Worm (Caenorhabditis elegans) whole organism, young adult: ENCODE results near the gene C53B4.3.
A peak's percentile ranks its signal among the peaks of the same experiment; 100 is the strongest.

ENCODE experiments used
- D2030.7 ChIP-seq: fragments of 200-800 bp; sonication (Bioruptor generic); IDR thresholded peaks from 2 replicates; pipeline ENCODE4 v1.3.6; 2022; ENCODE audit warnings: missing genetic modification reagents, missing genetic modification characterization, missing compliant biosample characterization
- F10E7.11 ChIP-seq: sonication (generic microtip); optimal IDR thresholded peaks from 2 replicates; lab custom pipeline; 2017; ENCODE audit warnings: mild to moderate bottlenecking, missing genetic modification characterization, moderate library complexity, missing compliant biosample characterization
- F22D6.2 ChIP-seq: sonication (generic microtip); optimal IDR thresholded peaks from 2 replicates; lab custom pipeline; 2016; ENCODE audit warnings: mild to moderate bottlenecking, missing genetic modification characterization, missing compliant biosample characterization
- F23B12.7 ChIP-seq: sonication (generic microtip); optimal IDR thresholded peaks from 2 replicates; lab custom pipeline; 2017; ENCODE audit warnings: missing genetic modification characterization, mild to moderate bottlenecking, missing compliant biosample characterization, antibody characterized with exemption, moderate library complexity; ENCODE audit not compliant: insufficient read depth
- F33H1.4 ChIP-seq: fragments of 200-800 bp; sonication (Bioruptor generic); IDR thresholded peaks from 2 replicates; pipeline ENCODE4 v1.3.6; 2022; ENCODE audit warnings: missing genetic modification reagents, missing genetic modification characterization, missing compliant biosample characterization
- F49E8.2 ChIP-seq: sonication (generic microtip); optimal IDR thresholded peaks from 3 replicates; lab custom pipeline; 2017; ENCODE audit warnings: missing genetic modification characterization, mild to moderate bottlenecking, missing compliant biosample characterization, antibody characterized with exemption, moderate library complexity; ENCODE audit not compliant: insufficient read depth
- Y53F4B.3 ChIP-seq: fragments of 200-800 bp; sonication (Bioruptor generic); IDR thresholded peaks from 2 replicates; pipeline ENCODE4 v1.3.6; 2022; ENCODE audit warnings: missing genetic modification reagents, missing genetic modification characterization, missing compliant biosample characterization
- ZK185.1 ChIP-seq: sonication (generic microtip); optimal IDR thresholded peaks from 2 replicates; lab custom pipeline; 2016; ENCODE audit warnings: mild to moderate bottlenecking, missing genetic modification characterization, missing compliant biosample characterization; ENCODE audit not compliant: poor library complexity, severe bottlenecking
- attf-3 ChIP-seq: fragments of 200-800 bp; sonication (Bioruptor generic); conservative IDR thresholded peaks from 2 replicates; pipeline ENCODE4 v1.3.6; 2022; ENCODE audit warnings: missing genetic modification reagents, missing genetic modification characterization, missing compliant biosample characterization
- ceh-27 ChIP-seq: fragments of 200-800 bp; sonication (Bioruptor generic); optimal IDR thresholded peaks from 2 replicates; lab custom pipeline; 2018; ENCODE audit warnings: mild to moderate bottlenecking, missing genetic modification characterization, moderate library complexity, missing compliant biosample characterization
- ceh-79 ChIP-seq: sonication (generic microtip); optimal IDR thresholded peaks from 2 replicates; lab custom pipeline; 2017; ENCODE audit warnings: mild to moderate bottlenecking, missing genetic modification characterization, missing compliant biosample characterization
- dox-1 ChIP-seq: fragments of 200-800 bp; sonication (Bioruptor generic); IDR thresholded peaks from 2 replicates; pipeline ENCODE4 v1.3.6; 2022; ENCODE audit warnings: missing genetic modification reagents, missing genetic modification characterization, missing compliant biosample characterization
- dpff-1 ChIP-seq: sonication (generic microtip); optimal IDR thresholded peaks from 2 replicates; lab custom pipeline; 2017; ENCODE audit warnings: mild to moderate bottlenecking, missing genetic modification characterization, missing compliant biosample characterization
- efl-1 ChIP-seq: fragments of 150-350 bp; optimal IDR thresholded peaks from 2 replicates; lab custom pipeline; 2014; ENCODE audit warnings: missing biosample characterization, missing genetic modification reagents, missing genetic modification characterization
- ekl-4 ChIP-seq: fragments of 200-800 bp; sonication (Bioruptor generic); IDR thresholded peaks from 2 replicates; pipeline ENCODE4 v1.3.6; 2022; ENCODE audit warnings: missing genetic modification reagents, missing genetic modification characterization, missing compliant biosample characterization
- ets-4 ChIP-seq: fragments of 200-800 bp; sonication (Bioruptor generic); optimal IDR thresholded peaks from 2 replicates; lab custom pipeline; 2018; ENCODE audit warnings: mild to moderate bottlenecking, missing genetic modification characterization, missing compliant biosample characterization
- fkh-3 ChIP-seq: sonication (generic microtip); optimal IDR thresholded peaks from 2 replicates; lab custom pipeline; 2016; ENCODE audit warnings: mild to moderate bottlenecking, missing genetic modification characterization, missing compliant biosample characterization
- hlh-12 ChIP-seq: sonication (generic microtip); optimal IDR thresholded peaks from 2 replicates; lab custom pipeline; 2016; ENCODE audit warnings: missing genetic modification characterization, missing compliant biosample characterization
- lag-1 ChIP-seq: fragments of 200-800 bp; sonication (Bioruptor generic); IDR thresholded peaks from 2 replicates; pipeline ENCODE4 v1.3.6; 2022; ENCODE audit warnings: missing genetic modification reagents, missing genetic modification characterization, missing compliant biosample characterization
- lin-26 ChIP-seq: fragments of 200-800 bp; sonication (Bioruptor generic); IDR thresholded peaks from 2 replicates; pipeline ENCODE4 v1.3.6; 2022; ENCODE audit warnings: missing genetic modification reagents, missing genetic modification characterization, missing compliant biosample characterization
- lin-54 ChIP-seq: fragments of 200-800 bp; sonication (Bioruptor generic); optimal IDR thresholded peaks from 2 replicates; lab custom pipeline; 2018; ENCODE audit warnings: mild to moderate bottlenecking, missing genetic modification characterization, missing compliant biosample characterization
- lir-1 ChIP-seq: fragments of 200-800 bp; sonication (Bioruptor generic); conservative IDR thresholded peaks from 2 replicates; pipeline ENCODE4 v1.3.6; 2022; ENCODE audit warnings: missing genetic modification reagents, missing genetic modification characterization, missing compliant biosample characterization
- lsl-1 ChIP-seq: fragments of 200-800 bp; sonication (Bioruptor generic); optimal IDR thresholded peaks from 2 replicates; lab custom pipeline; 2018; ENCODE audit warnings: mild to moderate bottlenecking, missing genetic modification characterization, moderate library complexity, missing compliant biosample characterization
- madf-6 ChIP-seq: fragments of 200-800 bp; sonication (Bioruptor generic); IDR thresholded peaks from 2 replicates; pipeline ENCODE4 v1.3.6; 2022; ENCODE audit warnings: missing genetic modification reagents, missing genetic modification characterization, missing compliant biosample characterization
- madf-8 ChIP-seq: fragments of 200-800 bp; sonication (Bioruptor generic); conservative IDR thresholded peaks from 2 replicates; pipeline ENCODE4 v1.3.6; 2022; ENCODE audit warnings: missing genetic modification reagents, missing genetic modification characterization, missing compliant biosample characterization
- mxl-1 ChIP-seq: sonication (generic microtip); optimal IDR thresholded peaks from 2 replicates; lab custom pipeline; 2016; ENCODE audit warnings: missing genetic modification characterization, missing compliant biosample characterization
- nfya-1 ChIP-seq: sonication (generic microtip); optimal IDR thresholded peaks from 2 replicates; lab custom pipeline; 2017; ENCODE audit warnings: antibody characterized with exemption, missing compliant biosample characterization, missing genetic modification characterization, borderline replicate concordance; ENCODE audit not compliant: insufficient read depth
- nhr-27 ChIP-seq: fragments of 200-800 bp; sonication (Bioruptor generic); optimal IDR thresholded peaks from 2 replicates; lab custom pipeline; 2018; ENCODE audit warnings: mild to moderate bottlenecking, missing genetic modification characterization, moderate library complexity, missing compliant biosample characterization
- nhr-90 ChIP-seq: sonication (generic microtip); optimal IDR thresholded peaks from 2 replicates; lab custom pipeline; 2016; ENCODE audit warnings: missing genotype, mild to moderate bottlenecking, missing genetic modification characterization, missing compliant biosample characterization
- pbrm-1 ChIP-seq: fragments of 200-800 bp; sonication (Bioruptor generic); IDR thresholded peaks from 2 replicates; pipeline ENCODE4 v1.3.6; 2022; ENCODE audit warnings: missing genetic modification reagents, missing genetic modification characterization, missing compliant biosample characterization
- rcor-1 ChIP-seq: fragments of 200-800 bp; sonication (Bioruptor generic); IDR thresholded peaks from 2 replicates; pipeline ENCODE4 v1.3.6; 2022; ENCODE audit warnings: missing genetic modification reagents, missing genetic modification characterization, missing compliant biosample characterization
- repo-1 ChIP-seq: sonication (generic microtip); optimal IDR thresholded peaks from 2 replicates; lab custom pipeline; 2017; ENCODE audit warnings: mild to moderate bottlenecking, missing genetic modification characterization, missing compliant biosample characterization
- snpc-1.3 ChIP-seq: sonication (generic microtip); optimal IDR thresholded peaks from 2 replicates; lab custom pipeline; 2017; ENCODE audit warnings: missing genetic modification characterization, mild to moderate bottlenecking, missing compliant biosample characterization, antibody characterized with exemption, moderate library complexity, missing genotype, missing genetic modification reagents; ENCODE audit not compliant: insufficient read depth
- snpc-3.4 ChIP-seq: sonication (generic microtip); optimal IDR thresholded peaks from 2 replicates; lab custom pipeline; 2017; ENCODE audit warnings: missing genetic modification characterization, mild to moderate bottlenecking, missing compliant biosample characterization, antibody characterized with exemption, moderate library complexity, missing genotype, missing genetic modification reagents
- snpc-4 ChIP-seq, 5 experiments: fragments of 150-350 bp in 1 of 5; sonication (generic microtip) in 4 of 5; optimal IDR thresholded peaks; 2 replicates each; lab custom pipeline; 2014 to 2018; ENCODE audit warnings: missing genetic modification characterization in 5 of 5, missing biosample characterization in 3 of 5, antibody characterized with exemption in 2 of 5, mild to moderate bottlenecking in 2 of 5, missing compliant biosample characterization in 2 of 5, missing genotype in 2 of 5, moderate library complexity in 2 of 5, missing genetic modification reagents in 1 of 5
- tbp1 ChIP-seq: fragments of 200-800 bp; sonication (Bioruptor generic); optimal IDR thresholded peaks from 2 replicates; lab custom pipeline; 2018; ENCODE audit warnings: mild to moderate bottlenecking, missing genetic modification characterization, missing compliant biosample characterization
- unc-130 ChIP-seq: sonication (generic microtip); optimal IDR thresholded peaks from 2 replicates; lab custom pipeline; 2016; ENCODE audit warnings: missing genetic modification reagents, missing genetic modification characterization, missing compliant biosample characterization
- xnd-1 ChIP-seq: sonication (generic microtip); optimal IDR thresholded peaks from 2 replicates; lab custom pipeline; 2016; ENCODE audit warnings: missing genotype, missing genetic modification reagents, missing genetic modification characterization, missing compliant biosample characterization
- ztf-18 ChIP-seq: sonication (generic microtip); optimal IDR thresholded peaks from 2 replicates; lab custom pipeline; 2016; ENCODE audit warnings: missing genotype, mild to moderate bottlenecking, missing genetic modification characterization, missing compliant biosample characterization
- ztf-22 ChIP-seq: fragments of 200-800 bp; sonication (Bioruptor generic); optimal IDR thresholded peaks from 2 replicates; lab custom pipeline; 2018; ENCODE audit warnings: mild to moderate bottlenecking, missing genetic modification characterization, moderate library complexity, missing compliant biosample characterization
- ztf-28 ChIP-seq: fragments of 200-800 bp; sonication (Bioruptor generic); IDR thresholded peaks from 2 replicates; pipeline ENCODE4 v1.3.6; 2022; ENCODE audit warnings: missing genetic modification reagents, missing genetic modification characterization, missing compliant biosample characterization

C53B4.3 gene

DNA sequence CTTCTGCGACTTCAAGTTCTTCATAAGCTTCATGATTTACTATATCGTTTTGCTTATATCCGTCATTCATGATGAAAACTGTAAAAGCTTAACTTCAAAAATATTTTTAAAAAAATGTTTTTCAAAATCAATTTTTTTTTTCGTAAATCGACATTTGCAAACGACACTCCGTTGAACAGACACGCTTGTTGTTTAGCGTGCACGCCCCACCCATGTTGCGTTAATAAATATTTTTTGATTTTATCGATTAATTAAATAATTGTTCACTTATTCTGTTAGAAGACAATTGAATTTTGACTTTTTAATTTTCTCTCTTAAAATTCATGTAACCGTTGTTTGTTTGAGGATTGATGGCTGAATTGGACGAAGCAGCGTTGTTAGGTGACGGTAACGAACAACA is 47.5 kb downstream of the C53B4.3 start, which contains the start of the genes D1046.2 and cfim-2:
Gene D1046.2 (minus strand): TSS at position 78 of the 400 bp plus-strand sequence.
Gene cfim-2 (plus strand): TSS at position 335 of the 400 bp plus-strand sequence.
- TF ChIP-seq F23B12.7 (tag; lab: Kevin White, UChicago) (peak; percentile 4), attf-3 (GFP tag; lab: Robert Waterston, UW) (peak; percentile 96), hlh-12 (tag; lab: Kevin White, UChicago) (no peak)

DNA sequence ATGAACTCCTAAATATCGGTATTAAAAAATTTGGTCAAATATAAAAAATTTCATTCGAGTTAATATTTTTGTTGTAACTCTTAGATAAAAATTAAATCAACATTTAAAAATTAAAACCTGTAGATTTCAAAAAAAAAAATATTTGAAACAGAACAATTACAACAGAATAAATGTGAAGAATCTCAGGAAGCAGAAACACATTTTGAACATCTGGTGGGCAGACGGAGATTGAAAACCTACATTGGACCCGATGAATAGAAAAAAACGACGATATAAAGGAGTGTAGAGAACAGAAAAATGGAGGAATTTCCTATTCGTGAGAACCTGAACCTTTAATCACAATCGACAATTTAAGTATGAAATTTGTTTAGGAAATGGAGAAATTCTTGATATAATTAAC is 49.4 kb downstream of the C53B4.3 start:
- TF ChIP-seq unc-130 = no peak
- no peak for TF ChIP-seq efl-1 (GFP tag; lab: Kevin White, UChicago)
- no peak for TF ChIP-seq F22D6.2 (tag; lab: Kevin White, UChicago)
- TF ChIP-seq nfya-1 (tag; lab: Kevin White, UChicago) = no peak
- no peak for TF ChIP-seq ekl-4 (GFP tag; lab: Robert Waterston, UW)
- TF ChIP-seq fkh-3 (tag; lab: Kevin White, UChicago) = no peak
- no peak for TF ChIP-seq dpff-1
- no peak for TF ChIP-seq F10E7.11 (tag; lab: Kevin White, UChicago)
- no peak for TF ChIP-seq ztf-28 (GFP tag; lab: Robert Waterston, UW)
- TF ChIP-seq rcor-1 = no peak
- TF ChIP-seq snpc-1.3 (tag; lab: Kevin White, UChicago) = no peak
- TF ChIP-seq ceh-27 = no peak
- no peak for TF ChIP-seq ceh-79 (tag; lab: Kevin White, UChicago)
- no peak for TF ChIP-seq ZK185.1 (tag; lab: Kevin White, UChicago)
- no peak for TF ChIP-seq mxl-1 (tag; lab: Kevin White, UChicago)
- TF ChIP-seq ets-4 (GFP tag; lab: Kevin White, UChicago) = no peak
- TF ChIP-seq, all 124 proteins: peak for 0

DNA sequence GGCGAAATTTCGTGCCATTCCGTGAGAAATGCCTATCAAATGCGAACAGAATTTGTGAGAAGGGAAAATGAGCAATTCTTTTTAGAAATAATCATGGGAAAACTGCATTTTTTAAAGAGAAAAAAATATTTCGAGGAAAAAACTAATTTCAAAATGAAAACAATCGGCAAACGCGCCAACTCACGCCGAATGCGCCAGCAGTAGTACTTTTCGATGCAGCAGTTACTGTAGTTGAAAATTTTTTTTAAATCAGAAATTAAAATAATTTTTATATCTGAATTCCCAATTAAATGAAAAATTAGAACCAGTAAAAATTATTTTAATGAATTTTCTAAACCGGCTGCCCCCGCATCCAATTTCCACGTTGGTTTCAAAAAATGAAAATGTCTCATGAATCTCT is 50.1 kb downstream of the C53B4.3 start:
- TF ChIP-seq ets-4 (GFP tag; lab: Kevin White, UChicago) = no peak
- peak; percentile 48 for TF ChIP-seq madf-8 (GFP tag; lab: Robert Waterston, UW)
- peak; percentile 50 for TF ChIP-seq xnd-1
- TF ChIP-seq madf-6 = peak; percentile 63
- no peak for TF ChIP-seq repo-1 (tag; lab: Kevin White, UChicago)
- TF ChIP-seq lin-26 (GFP tag; lab: Robert Waterston, UW) = no peak
- TF ChIP-seq snpc-3.4 (tag; lab: Kevin White, UChicago) = no peak
- TF ChIP-seq ztf-18 (tag; lab: Kevin White, UChicago) = peak; percentile 94
- no peak for TF ChIP-seq snpc-4 (GFP tag; optimal IDR thresholded peaks at IDR 0.05; lab: Kevin White, UChicago)
- peak in 1 of 4 experiments; percentile 41 for TF ChIP-seq snpc-4 (tag; optimal IDR thresholded peaks at IDR 0.05; lab: Kevin White, UChicago)
- no peak for TF ChIP-seq lag-1 (GFP tag; lab: Robert Waterston, UW)
- peak; percentile 4 for TF ChIP-seq tbp1
- no peak for TF ChIP-seq Y53F4B.3 (GFP tag; lab: Robert Waterston, UW)
- no peak for TF ChIP-seq attf-3 (GFP tag; lab: Robert Waterston, UW)
- no peak for TF ChIP-seq nhr-27 (tag; lab: Kevin White, UChicago)
- TF ChIP-seq nhr-90 (tag; lab: Kevin White, UChicago) = no peak
- peak; percentile 36 for TF ChIP-seq F49E8.2
- no peak for TF ChIP-seq lir-1
- 0 out of 2 replicates have a peak, but pooled peaks have one; percentile 31 for TF ChIP-seq F33H1.4 (GFP tag; lab: Robert Waterston, UW)
- no peak for TF ChIP-seq ztf-22 (GFP tag; lab: Kevin White, UChicago)
- TF ChIP-seq pbrm-1 (GFP tag; lab: Robert Waterston, UW) = 0 out of 2 replicates have a peak, but pooled peaks have one; percentile 7
- peak; percentile 29 for TF ChIP-seq efl-1 (GFP tag; lab: Kevin White, UChicago)
- TF ChIP-seq D2030.7 (GFP tag; lab: Robert Waterston, UW) = peak; percentile 45; the same call in 1 of the 2 replicates
- peak; percentile 87 for TF ChIP-seq lsl-1 (GFP tag; lab: Kevin White, UChicago)
- peak; percentile 9 for TF ChIP-seq F23B12.7 (tag; lab: Kevin White, UChicago)
- peak; percentile 37 for TF ChIP-seq lin-54
- TF ChIP-seq dox-1 = 0 out of 2 replicates have a peak, but pooled peaks have one; percentile 48
- TF ChIP-seq F10E7.11 (tag; lab: Kevin White, UChicago) = no peak
